Worm (Caenorhabditis elegans): Measurements from ENCODE around the gene F53F4.7.

The F53F4.7 gene

ce11 chrV:13578637-13579036 lies 35.1 kb downstream of the F53F4.7 start, which contains the start of gene C50B8.6:
TSS of gene C50B8.6 (plus strand) at chrV:13578972.
- TF ChIP-seq fkh-10 (GFP tag; optimal IDR thresholded peaks at IDR 0.05) (no peak), skn-1 (tag; optimal IDR thresholded peaks at IDR 0.05) (no peak), pha-4 (tag; optimal IDR thresholded peaks at IDR 0.05) (peak; percentile 52), elt-2 (tag; optimal IDR thresholded peaks at IDR 0.05) (peak; percentile 67), sea-2 (GFP tag; optimal IDR thresholded peaks at IDR 0.05) (no peak), ceh-28 (tag; optimal IDR thresholded peaks at IDR 0.05) (no peak), nhr-11 (tag; optimal IDR thresholded peaks at IDR 0.05) (no peak)

ce11 chrV:13577463-13577862 lies 36.3 kb downstream of the F53F4.7 start:
- no peak for TF ChIP-seq nhr-12 (tag; optimal IDR thresholded peaks at IDR 0.05)
- no peak for TF ChIP-seq nhr-77 (tag; optimal IDR thresholded peaks at IDR 0.05)
- no peak for TF ChIP-seq ZK546.5 (tag; optimal IDR thresholded peaks at IDR 0.05)
- no peak for TF ChIP-seq nhr-23 (tag; optimal IDR thresholded peaks at IDR 0.05)
- no peak for TF ChIP-seq zag-1 (tag; optimal IDR thresholded peaks at IDR 0.05)
- TF ChIP-seq elt-2 (tag; optimal IDR thresholded peaks at IDR 0.05) = no peak
- no peak for TF ChIP-seq nhr-237 (tag; optimal IDR thresholded peaks at IDR 0.05)
- TF ChIP-seq sea-2 (GFP tag; optimal IDR thresholded peaks at IDR 0.05) = no peak
- no peak for TF ChIP-seq lin-15B (tag; optimal IDR thresholded peaks at IDR 0.05)
- no peak for TF ChIP-seq tbx-2 (tag; optimal IDR thresholded peaks at IDR 0.05)
- no peak for TF ChIP-seq fkh-10 (GFP tag; optimal IDR thresholded peaks at IDR 0.05)
- no peak for TF ChIP-seq ceh-9 (tag; optimal IDR thresholded peaks at IDR 0.05)
- TF ChIP-seq fkh-2 (tag; optimal IDR thresholded peaks at IDR 0.05) = no peak
- TF ChIP-seq pha-4 (tag; optimal IDR thresholded peaks at IDR 0.05) = no peak

ce11 chrV:13576828-13577227 lies 36.9 kb downstream of the F53F4.7 start:
- TF ChIP-seq ceh-28 (tag; optimal IDR thresholded peaks at IDR 0.05) (no peak), pha-4 (tag; optimal IDR thresholded peaks at IDR 0.05) (peak; percentile 86), elt-2 (tag; optimal IDR thresholded peaks at IDR 0.05) (peak; percentile 71), pqm-1 (tag; optimal IDR thresholded peaks at IDR 0.05) (peak; percentile 80), nhr-25 (tag; optimal IDR thresholded peaks at IDR 0.05) (no peak)

ce11 chrV:13575866-13576265 lies 37.9 kb downstream of the F53F4.7 start:
- TF ChIP-seq ama-1 (optimal IDR thresholded peaks at IDR 0.05) (no peak), pha-4 (tag; optimal IDR thresholded peaks at IDR 0.05) (peak; percentile 75)

ce11 chrV:13571714-13572258 lies 42.0 kb downstream of the F53F4.7 start, which contains the start of gene C50B8.4:
TSS of gene C50B8.4 (plus strand) at chrV:13572012.
- TF ChIP-seq pqm-1 (tag; optimal IDR thresholded peaks at IDR 0.05) = peak; percentile 64
- no peak for TF ChIP-seq skn-1 (tag; optimal IDR thresholded peaks at IDR 0.05)
- no peak for TF ChIP-seq nfya-1 (tag; optimal IDR thresholded peaks at IDR 0.05; ENCODE audit: insufficient read depth)
- TF ChIP-seq nhr-77 (tag; optimal IDR thresholded peaks at IDR 0.05) = no peak
- TF ChIP-seq sea-2 (GFP tag; optimal IDR thresholded peaks at IDR 0.05) = no peak
- TF ChIP-seq egl-27 (tag; optimal IDR thresholded peaks at IDR 0.05) = no peak
- no peak for TF ChIP-seq mdl-1 (tag; optimal IDR thresholded peaks at IDR 0.05)
- peak; percentile 24 for TF ChIP-seq pha-4 (tag; optimal IDR thresholded peaks at IDR 0.05)
- TF ChIP-seq elt-1 (tag; optimal IDR thresholded peaks at IDR 0.05) = no peak
- no peak for TF ChIP-seq R02D3.7 (tag; optimal IDR thresholded peaks at IDR 0.05)
- no peak for TF ChIP-seq lsy-12 (tag; optimal IDR thresholded peaks at IDR 0.05)
- no peak for TF ChIP-seq elt-3 (tag; optimal IDR thresholded peaks at IDR 0.05)
- no peak for TF ChIP-seq lin-15B (tag; optimal IDR thresholded peaks at IDR 0.05)
- no peak for TF ChIP-seq zag-1 (tag; optimal IDR thresholded peaks at IDR 0.05)
- no peak for TF ChIP-seq ceh-9 (tag; optimal IDR thresholded peaks at IDR 0.05)
- no peak for TF ChIP-seq unc-39 (tag; optimal IDR thresholded peaks at IDR 0.05)
- TF ChIP-seq eor-1 (tag; optimal IDR thresholded peaks at IDR 0.05) = no peak
- peak; percentile 24 for TF ChIP-seq snpc-4 (tag; optimal IDR thresholded peaks at IDR 0.05)
- no peak for TF ChIP-seq ceh-16 (tag; optimal IDR thresholded peaks at IDR 0.05)
- no peak for TF ChIP-seq daf-12 (tag; optimal IDR thresholded peaks at IDR 0.05)
- no peak for TF ChIP-seq lin-39 (tag; optimal IDR thresholded peaks at IDR 0.05)
- TF ChIP-seq mml-1 (tag; optimal IDR thresholded peaks at IDR 0.05) = no peak
- peak; percentile 67 for TF ChIP-seq elt-2 (tag; optimal IDR thresholded peaks at IDR 0.05)
- no peak for TF ChIP-seq egl-5 (tag; optimal IDR thresholded peaks at IDR 0.05)

Measured in whole organism, L3 larva.